Worm (Caenorhabditis elegans): ENCODE data around the gene srsx-31.
A peak's percentile ranks its signal among the peaks of the same experiment; 100 is the strongest.

Gene srsx-31

DNA sequence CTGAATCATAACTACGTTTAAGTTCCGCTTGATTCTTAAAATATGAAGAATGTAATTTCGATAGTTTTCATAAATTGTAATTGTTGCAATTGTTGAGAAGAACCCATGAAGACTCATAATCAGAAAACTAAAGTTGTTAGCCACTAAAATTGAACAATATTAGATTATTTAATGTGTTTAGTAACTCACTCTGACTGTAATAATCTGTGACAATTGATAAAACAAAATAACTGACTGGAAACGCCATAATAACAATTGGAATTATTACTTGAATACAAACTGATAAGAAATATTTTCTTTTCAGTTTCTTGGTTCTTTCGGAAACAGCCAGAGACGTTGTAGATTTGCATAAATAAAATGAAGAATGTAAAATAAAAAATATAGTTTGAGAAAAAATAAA, 44.5 kb upstream of the srsx-31 start:
- TF ChIP-seq mdl-1 (tag; optimal IDR thresholded peaks at IDR 0.05) (no peak), C34B4.2 (tag; optimal IDR thresholded peaks at IDR 0.05) (no peak), jun-1 (tag; optimal IDR thresholded peaks at IDR 0.05) (peak; percentile 54)

DNA sequence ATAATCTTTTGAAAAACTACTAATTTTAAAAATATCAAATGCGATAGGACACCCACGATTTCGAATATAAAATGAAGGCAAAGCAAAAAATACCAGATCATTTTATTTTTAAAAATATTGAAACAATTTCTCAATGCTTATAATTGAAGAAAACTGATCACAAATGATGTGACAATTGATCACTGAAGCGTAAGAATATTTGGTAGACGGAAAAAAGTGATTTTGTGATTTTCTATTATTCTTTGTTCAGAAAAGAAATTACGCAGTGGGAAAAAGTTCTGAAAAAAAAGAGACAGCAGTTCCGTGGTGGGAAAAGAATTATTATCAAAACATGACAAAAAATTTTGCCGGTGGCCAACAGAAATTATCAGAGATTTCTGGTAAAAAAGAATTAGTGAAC, 43.8 kb upstream of the srsx-31 start, which contains the start of gene T03F7.5:
Gene T03F7.5 (minus strand): TSS at position 101 of the 400 bp plus-strand sequence.
- TF ChIP-seq ztf-4 (tag; optimal IDR thresholded peaks at IDR 0.05) (no peak), efl-1 (optimal IDR thresholded peaks at IDR 0.05) (no peak), efl-1 (GFP tag; optimal IDR thresholded peaks at IDR 0.05 in 1 of 2) (peak in 1 of 2 experiments; percentile 7), nhr-76 (tag; optimal IDR thresholded peaks at IDR 0.05) (no peak), unc-30 (tag; optimal IDR thresholded peaks at IDR 0.05) (no peak), mep-1 (tag; optimal IDR thresholded peaks at IDR 0.05) (no peak), lin-39 (tag; optimal IDR thresholded peaks at IDR 0.05) (no peak), alr-1 (tag; optimal IDR thresholded peaks at IDR 0.05; ENCODE audit: borderline replicate concordance) (no peak), lin-35 (GFP tag; optimal IDR thresholded peaks at IDR 0.05) (no peak), nhr-77 (tag; optimal IDR thresholded peaks at IDR 0.05) (no peak)

DNA sequence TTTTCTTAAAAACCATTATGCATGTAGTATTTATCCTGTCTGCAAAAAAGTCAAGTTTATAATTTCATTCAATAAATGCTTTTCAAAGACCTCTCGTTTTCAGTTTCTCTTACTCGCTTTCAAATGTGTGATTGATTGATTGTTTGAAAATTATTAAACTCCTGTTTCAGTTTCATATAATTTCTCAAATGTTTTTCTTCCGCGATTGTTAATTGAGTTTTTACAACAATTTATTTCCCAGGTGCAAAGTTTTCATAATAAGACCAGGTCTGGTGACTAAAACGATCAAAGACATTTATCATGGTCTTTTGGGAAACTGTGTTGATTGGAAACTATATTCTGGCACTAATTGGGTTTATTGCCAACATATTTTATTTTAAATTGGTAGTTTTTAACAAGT, 39.5 kb upstream of the srsx-31 start, which contains the start of gene T03F7.6:
Gene T03F7.6 (plus strand): TSS at position 301 of the 400 bp plus-strand sequence.
- TF ChIP-seq nhr-20 (tag; optimal IDR thresholded peaks at IDR 0.05) (no peak), nhr-12 (tag; optimal IDR thresholded peaks at IDR 0.05) (no peak), nhr-19 (GFP tag; conservative IDR thresholded peaks at IDR 0.05) (no peak), nhr-47 (tag; optimal IDR thresholded peaks at IDR 0.05) (no peak), sox-4 (tag; optimal IDR thresholded peaks at IDR 0.05) (no peak), aly-2 (tag; optimal IDR thresholded peaks at IDR 0.05) (no peak), jun-1 (tag; optimal IDR thresholded peaks at IDR 0.05) (no peak), mab-9 (GFP tag; IDR thresholded peaks at IDR 0.05) (no peak), C04F5.9 (tag; optimal IDR thresholded peaks at IDR 0.05) (no peak), dpl-1 (GFP tag; optimal IDR thresholded peaks at IDR 0.05) (no peak), lin-13 (GFP tag; optimal IDR thresholded peaks at IDR 0.05) (no peak), egl-13 (tag; optimal IDR thresholded peaks at IDR 0.05) (no peak), lin-35 (GFP tag; optimal IDR thresholded peaks at IDR 0.05) (no peak), unc-86 (tag; optimal IDR thresholded peaks at IDR 0.05) (no peak), sptf-1 (tag; optimal IDR thresholded peaks at IDR 0.05) (no peak), unc-62 (GFP tag; optimal IDR thresholded peaks at IDR 0.05) (no peak), nhr-76 (tag; optimal IDR thresholded peaks at IDR 0.05) (no peak), xbp-1 (tag; optimal IDR thresholded peaks at IDR 0.05) (no peak)

DNA sequence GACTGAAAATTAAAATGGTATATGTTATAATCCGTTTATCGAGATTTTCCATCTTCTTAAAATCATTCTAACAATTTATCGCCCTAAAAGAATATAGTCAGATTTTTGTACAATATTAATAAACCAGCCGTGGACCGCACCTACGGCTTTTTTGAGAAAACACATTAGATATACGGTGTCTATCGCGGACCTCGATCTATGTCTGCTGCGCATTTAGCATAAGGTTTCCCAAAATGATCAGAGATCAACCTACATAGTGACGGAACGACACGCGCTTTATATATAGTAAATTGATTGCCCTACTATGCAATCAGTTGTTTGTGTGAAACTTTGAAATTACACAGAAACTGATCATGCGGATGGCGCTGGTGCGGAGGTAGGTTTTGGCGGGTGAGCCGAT, 37.8 kb upstream of the srsx-31 start:
- TF ChIP-seq lin-15B (tag; optimal IDR thresholded peaks at IDR 0.05), result no peak
- TF ChIP-seq fos-1 (tag; optimal IDR thresholded peaks at IDR 0.05), result no peak
- TF ChIP-seq nhr-20 (tag; optimal IDR thresholded peaks at IDR 0.05), result no peak
- TF ChIP-seq mef-2 (tag; optimal IDR thresholded peaks at IDR 0.05), result no peak
- no peak for TF ChIP-seq nhr-19 (GFP tag; conservative IDR thresholded peaks at IDR 0.05)
- TF ChIP-seq aly-2 (tag; optimal IDR thresholded peaks at IDR 0.05), result no peak
- no peak for TF ChIP-seq efl-1 (optimal IDR thresholded peaks at IDR 0.05)
- TF ChIP-seq efl-1 (GFP tag; optimal IDR thresholded peaks at IDR 0.05 in 1 of 2), result no peak
- no peak for TF ChIP-seq lin-35 (GFP tag; optimal IDR thresholded peaks at IDR 0.05)
- TF ChIP-seq rnt-1 (tag; optimal IDR thresholded peaks at IDR 0.05), result no peak
- TF ChIP-seq dpl-1 (GFP tag; optimal IDR thresholded peaks at IDR 0.05), result no peak
- no peak for TF ChIP-seq sup-37 (GFP tag; optimal IDR thresholded peaks at IDR 0.05)
- no peak for TF ChIP-seq tlp-1 (tag; optimal IDR thresholded peaks at IDR 0.05)

DNA sequence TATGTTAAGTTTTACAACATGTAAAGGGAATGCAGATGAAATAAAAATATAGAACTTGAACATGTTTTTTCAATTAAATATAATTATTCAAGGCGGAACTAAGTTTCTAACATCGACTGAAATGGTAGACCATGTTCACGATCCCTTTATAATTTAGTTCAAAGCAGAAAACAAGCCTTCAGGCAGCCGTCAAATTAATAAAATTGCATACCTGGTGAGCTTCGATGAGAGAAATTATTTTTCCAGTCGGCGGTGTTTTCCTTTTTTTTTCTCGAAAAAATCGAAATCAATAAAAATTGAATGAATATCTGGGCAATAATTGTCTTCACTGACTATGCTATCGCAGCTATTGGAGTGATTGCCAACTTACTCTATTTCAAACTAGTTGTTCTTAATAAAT, 36.0 kb upstream of the srsx-31 start, which contains the start of gene C03E10.1:
Gene C03E10.1 (plus strand): TSS at position 301 of the 400 bp plus-strand sequence.
- TF ChIP-seq pag-3 (tag; optimal IDR thresholded peaks at IDR 0.05; ENCODE audit: borderline replicate concordance, insufficient read depth) (no peak), sptf-1 (tag; optimal IDR thresholded peaks at IDR 0.05) (no peak), tbx-2 (tag; optimal IDR thresholded peaks at IDR 0.05) (no peak), pax-3 (tag; optimal IDR thresholded peaks at IDR 0.05) (no peak), mef-2 (tag; optimal IDR thresholded peaks at IDR 0.05) (no peak), ama-1 (optimal IDR thresholded peaks at IDR 0.05) (no peak), xbp-1 (tag; optimal IDR thresholded peaks at IDR 0.05) (no peak), nhr-90 (tag; optimal IDR thresholded peaks at IDR 0.05; ENCODE audit: poor library complexity) (no peak), skn-1 (tag; optimal IDR thresholded peaks at IDR 0.05) (no peak), hlh-4 (tag; optimal IDR thresholded peaks at IDR 0.05) (no peak), ceh-8 (GFP tag; optimal IDR thresholded peaks at IDR 0.05) (no peak)

All from whole organism, L1 larva.